Fruit fly (Drosophila melanogaster): Measurements from ENCODE around the gene PolD1.

dm6 chr3L:16002116-16002716 is 14.6 kb upstream of the PolD1 start:
- TF ChIP-seq aop (GFP tag; IDR thresholded peaks at IDR 0.05) (no peak), Deaf1 (tag; optimal IDR thresholded peaks at IDR 0.05) (no peak), kah (GFP tag; optimal IDR thresholded peaks at IDR 0.05) (no peak), CG6791 (GFP tag; IDR thresholded peaks at IDR 0.05; ENCODE audit: partially characterized antibody) (no peak), CG9876 (GFP tag; optimal IDR thresholded peaks at IDR 0.05) (no peak), CG13287 (GFP tag; IDR thresholded peaks at IDR 0.05; ENCODE audit: partially characterized antibody) (no peak), slbo (GFP tag; IDR thresholded peaks at IDR 0.05) (no peak), grn (GFP tag; optimal IDR thresholded peaks at IDR 0.05) (no peak), CG34224 (GFP tag; IDR thresholded peaks at IDR 0.05; ENCODE audit: partially characterized antibody) (no peak), h (optimal IDR thresholded peaks at IDR 0.05) (no peak), NfI (GFP tag; optimal IDR thresholded peaks at IDR 0.05) (no peak), psq (GFP tag; optimal IDR thresholded peaks at IDR 0.05) (no peak), Dll (GFP tag; IDR thresholded peaks at IDR 0.05; ENCODE audit: partially characterized antibody) (no peak)
